Worm (Caenorhabditis elegans) whole organism, early embryonic: ENCODE data around the gene lsm-4.

Experiments used
- B0310.2 ChIP-seq: sonication (generic microtip); optimal IDR thresholded peaks from 2 replicates; lab custom pipeline; 2016; ENCODE audit warnings: mild to moderate bottlenecking, missing genetic modification characterization, missing compliant biosample characterization
- F13C5.2 ChIP-seq: sonication (generic microtip); optimal IDR thresholded peaks from 2 replicates; lab custom pipeline; 2017; ENCODE audit warnings: mild to moderate bottlenecking, missing genetic modification characterization, inconsistent platforms, missing compliant biosample characterization
- aly-1 ChIP-seq: sonication (generic microtip); optimal IDR thresholded peaks from 2 replicates; lab custom pipeline; 2016; ENCODE audit warnings: missing genetic modification characterization, missing compliant biosample characterization
- ama-1 ChIP-seq: fragments of 150-350 bp; optimal IDR thresholded peaks from 2 replicates; lab custom pipeline; 2014
- ceh-13 ChIP-seq: fragments of 200-800 bp; sonication (Bioruptor generic); optimal IDR thresholded peaks from 2 replicates; lab custom pipeline; 2018; ENCODE audit warnings: mild to moderate bottlenecking, missing genetic modification characterization, missing compliant biosample characterization
- ceh-36 ChIP-seq: sonication (generic microtip); optimal IDR thresholded peaks from 2 replicates; lab custom pipeline; 2016; ENCODE audit warnings: missing genetic modification characterization, inconsistent platforms, missing compliant biosample characterization
- ets-7 ChIP-seq: sonication (generic microtip); optimal IDR thresholded peaks from 2 replicates; lab custom pipeline; 2016; ENCODE audit warnings: missing genotype, missing genetic modification characterization, missing compliant biosample characterization
- flt-1 ChIP-seq: fragments of 200-800 bp; sonication (Bioruptor generic); IDR thresholded peaks from 2 replicates; pipeline ENCODE4 v1.3.6; 2022; ENCODE audit warnings: missing genetic modification characterization, missing compliant biosample characterization
- hmbx-1 ChIP-seq: sonication (generic microtip); optimal IDR thresholded peaks from 2 replicates; lab custom pipeline; 2016; ENCODE audit warnings: mild to moderate bottlenecking, missing genetic modification characterization, missing compliant biosample characterization
- hmg-4 ChIP-seq: fragments of 200-800 bp; sonication (Bioruptor generic); optimal IDR thresholded peaks from 2 replicates; lab custom pipeline; 2018; ENCODE audit warnings: mild to moderate bottlenecking, missing genetic modification characterization, missing compliant biosample characterization
- hnd-1 ChIP-seq: sonication (generic microtip); optimal IDR thresholded peaks from 2 replicates; lab custom pipeline; 2016; ENCODE audit warnings: missing genetic modification characterization, missing compliant biosample characterization
- pes-1 ChIP-seq: fragments of 200-800 bp; sonication (Bioruptor generic); IDR thresholded peaks from 2 replicates; pipeline ENCODE4 v1.3.6; 2022; ENCODE audit warnings: missing genetic modification reagents, missing genetic modification characterization, missing compliant biosample characterization
- scrt-1 ChIP-seq: fragments of 200-800 bp; sonication (Bioruptor generic); IDR thresholded peaks from 2 replicates; pipeline ENCODE4 v1.3.6; 2022; ENCODE audit warnings: missing genetic modification characterization, missing compliant biosample characterization
- sea-1 ChIP-seq: fragments of 200-800 bp; sonication (Bioruptor generic); conservative IDR thresholded peaks from 2 replicates; pipeline ENCODE4 v1.3.6; 2022; ENCODE audit warnings: missing genetic modification characterization, missing compliant biosample characterization
- tbx-11 ChIP-seq: fragments of 200-800 bp; sonication (Bioruptor generic); IDR thresholded peaks from 2 replicates; pipeline ENCODE4 v1.3.6; 2022; ENCODE audit warnings: missing genetic modification characterization, missing compliant biosample characterization
- tbx-37 ChIP-seq: fragments of 200-800 bp; sonication (Bioruptor generic); conservative IDR thresholded peaks from 2 replicates; pipeline ENCODE4 v1.3.6; 2022; ENCODE audit warnings: missing genetic modification reagents, missing genetic modification characterization, missing compliant biosample characterization
- tra-4 ChIP-seq: sonication (generic microtip); optimal IDR thresholded peaks from 2 replicates; lab custom pipeline; 2017; ENCODE audit warnings: missing genetic modification characterization, missing compliant biosample characterization

The lsm-4 gene

DNA sequence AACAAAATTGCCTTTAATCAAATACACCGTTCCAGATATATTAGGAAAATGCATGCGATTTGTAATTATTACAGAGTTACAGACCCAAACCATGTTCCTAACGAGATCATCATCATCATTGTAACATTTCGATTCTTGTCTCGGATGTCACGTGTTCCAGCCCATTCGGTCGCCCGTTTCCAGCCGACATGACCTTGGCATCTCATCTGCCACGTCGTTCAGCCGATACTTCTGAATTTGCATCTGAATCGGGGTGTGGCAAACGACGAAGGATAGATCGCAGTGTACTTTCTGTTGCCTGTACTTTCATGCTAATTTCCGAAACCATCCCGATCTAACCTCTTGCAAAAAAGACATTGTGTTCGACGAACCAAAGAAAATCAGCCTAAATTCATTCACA, 13.3 kb downstream of the lsm-4 start:
- no peak for TF ChIP-seq tbx-11 (GFP tag; lab: Robert Waterston, UW)
- no peak for TF ChIP-seq sea-1
- TF ChIP-seq tra-4 (tag; lab: Kevin White, UChicago), result no peak
- no peak for TF ChIP-seq ets-7 (tag; lab: Kevin White, UChicago)
- no peak for TF ChIP-seq aly-1 (tag; lab: Kevin White, UChicago)
- TF ChIP-seq scrt-1 (GFP tag; lab: Robert Waterston, UW), result no peak

DNA sequence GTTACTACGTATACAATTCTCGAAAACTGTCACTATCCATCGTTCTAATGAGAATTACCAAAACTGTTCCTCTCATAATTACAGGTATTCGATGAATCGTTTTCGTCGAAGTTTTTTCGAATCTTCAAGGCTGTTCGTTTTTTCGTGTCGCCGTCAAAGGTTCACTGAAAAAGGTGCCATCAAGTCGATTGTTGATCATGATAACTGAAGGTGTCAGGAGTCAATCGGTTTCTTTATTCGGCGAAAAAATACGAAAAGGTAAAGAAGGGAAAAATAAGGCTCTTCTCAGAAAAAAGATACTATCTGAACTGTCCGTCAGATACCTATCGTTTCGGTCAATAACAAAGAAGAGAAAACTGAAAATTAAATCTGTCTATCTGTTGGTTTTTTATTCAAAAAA, 14.2 kb downstream of the lsm-4 start:
- no peak for TF ChIP-seq hmg-4 (GFP tag; lab: Kevin White, UChicago)
- no peak for TF ChIP-seq sea-1
- no peak for TF ChIP-seq tbx-37 (GFP tag; lab: Robert Waterston, UW)
- TF ChIP-seq tra-4 (tag; lab: Kevin White, UChicago), result no peak
- TF ChIP-seq ceh-13 (GFP tag; lab: Kevin White, UChicago), result no peak
- TF ChIP-seq ets-7 (tag; lab: Kevin White, UChicago), result no peak
- TF ChIP-seq hmbx-1 (tag; lab: Kevin White, UChicago), result no peak
- no peak for TF ChIP-seq ama-1 (lab: Kevin White, UChicago)
- no peak for TF ChIP-seq B0310.2 (tag; lab: Kevin White, UChicago)
- no peak for TF ChIP-seq pes-1 (GFP tag; lab: Robert Waterston, UW)
- no peak for TF ChIP-seq ceh-36 (tag; lab: Kevin White, UChicago)
- no peak for TF ChIP-seq scrt-1 (GFP tag; lab: Robert Waterston, UW)
- TF ChIP-seq hnd-1 (tag; lab: Kevin White, UChicago), result no peak
- TF ChIP-seq flt-1 (GFP tag; lab: Robert Waterston, UW), result no peak
- TF ChIP-seq F13C5.2 (tag; lab: Kevin White, UChicago), result no peak
- no peak for TF ChIP-seq aly-1 (tag; lab: Kevin White, UChicago)
- no peak for TF ChIP-seq tbx-11 (GFP tag; lab: Robert Waterston, UW)

DNA sequence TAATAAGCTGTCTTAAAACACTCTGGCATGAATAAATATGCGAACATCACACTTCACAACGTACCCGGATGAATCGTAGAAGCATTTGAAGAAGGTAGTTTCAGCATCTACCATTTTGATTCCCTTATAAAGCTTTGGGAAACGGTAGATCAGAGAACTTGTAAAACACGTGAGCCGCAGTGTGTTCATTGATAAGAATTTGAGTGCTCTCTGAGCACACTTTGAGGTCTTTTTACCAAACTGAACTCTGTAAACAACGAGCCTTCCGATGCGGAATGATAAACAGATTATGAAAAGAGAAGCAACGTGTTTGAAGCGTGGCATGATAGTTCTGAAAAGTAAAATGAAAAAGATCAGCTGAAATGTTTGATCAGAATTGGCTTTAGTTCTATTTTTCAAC, 14.7 kb downstream of the lsm-4 start, which contains the start of gene aqp-1:
Gene aqp-1, minus strand, starts transcription at position 102 of the 400 bp plus-strand sequence.
- TF ChIP-seq ceh-13 (GFP tag; lab: Kevin White, UChicago) (no peak), B0310.2 (tag; lab: Kevin White, UChicago) (no peak), hmg-4 (GFP tag; lab: Kevin White, UChicago) (no peak), ceh-36 (tag; lab: Kevin White, UChicago) (no peak), flt-1 (GFP tag; lab: Robert Waterston, UW) (no peak), tra-4 (tag; lab: Kevin White, UChicago) (no peak), ets-7 (tag; lab: Kevin White, UChicago) (no peak), tbx-37 (GFP tag; lab: Robert Waterston, UW) (no peak)

DNA sequence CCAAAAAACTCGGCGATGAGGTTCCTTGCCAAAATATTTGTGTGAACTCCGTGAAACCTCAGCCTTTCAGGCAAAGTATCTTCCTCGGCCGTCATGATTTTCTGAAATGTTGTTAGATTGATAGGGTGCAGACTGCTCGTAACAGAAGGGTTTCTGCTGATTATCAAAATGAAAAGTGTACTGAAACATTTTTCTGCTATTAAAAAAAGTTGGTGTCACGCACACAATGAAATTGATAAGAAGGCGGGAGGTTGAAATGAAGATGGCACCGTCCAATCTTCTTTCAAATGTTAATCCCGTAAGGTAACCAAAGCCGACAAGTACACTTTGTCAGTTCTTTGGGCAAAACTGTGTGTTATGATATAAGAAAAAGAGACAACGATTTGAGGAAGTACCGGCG, 16.0 kb downstream of the lsm-4 start:
- TF ChIP-seq tra-4 (tag; lab: Kevin White, UChicago), result no peak
- no peak for TF ChIP-seq tbx-37 (GFP tag; lab: Robert Waterston, UW)
- no peak for TF ChIP-seq F13C5.2 (tag; lab: Kevin White, UChicago)
- TF ChIP-seq ceh-13 (GFP tag; lab: Kevin White, UChicago), result no peak
- no peak for TF ChIP-seq pes-1 (GFP tag; lab: Robert Waterston, UW)
- no peak for TF ChIP-seq ceh-36 (tag; lab: Kevin White, UChicago)
- no peak for TF ChIP-seq sea-1
- no peak for TF ChIP-seq B0310.2 (tag; lab: Kevin White, UChicago)
- no peak for TF ChIP-seq aly-1 (tag; lab: Kevin White, UChicago)
- no peak for TF ChIP-seq hmbx-1 (tag; lab: Kevin White, UChicago)
- TF ChIP-seq hnd-1 (tag; lab: Kevin White, UChicago), result no peak
- no peak for TF ChIP-seq flt-1 (GFP tag; lab: Robert Waterston, UW)
- TF ChIP-seq tbx-11 (GFP tag; lab: Robert Waterston, UW), result no peak
- no peak for TF ChIP-seq ama-1 (lab: Kevin White, UChicago)
- no peak for TF ChIP-seq ets-7 (tag; lab: Kevin White, UChicago)
- TF ChIP-seq hmg-4 (GFP tag; lab: Kevin White, UChicago), result no peak
- no peak for TF ChIP-seq scrt-1 (GFP tag; lab: Robert Waterston, UW)

DNA sequence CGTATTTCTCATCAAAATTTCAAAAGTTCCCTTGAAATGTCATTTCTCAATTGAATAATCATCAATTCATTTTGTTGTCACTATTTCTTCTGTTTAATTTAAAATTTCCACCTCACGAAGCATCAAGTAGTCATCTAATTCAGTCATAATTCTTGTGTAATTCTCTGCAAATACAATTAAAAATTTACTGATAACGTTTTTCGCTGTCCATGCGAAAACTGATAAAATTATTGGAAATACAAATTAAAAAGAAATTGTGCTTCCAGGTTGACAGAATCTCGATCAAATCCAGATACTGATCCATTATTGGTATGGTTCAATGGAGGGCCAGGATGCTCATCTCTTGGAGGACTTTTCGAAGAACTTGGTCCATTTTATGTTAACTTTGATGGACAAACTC, 19.7 kb downstream of the lsm-4 start:
- TF ChIP-seq flt-1 (GFP tag; lab: Robert Waterston, UW), result no peak
- no peak for TF ChIP-seq F13C5.2 (tag; lab: Kevin White, UChicago)
- no peak for TF ChIP-seq pes-1 (GFP tag; lab: Robert Waterston, UW)
- no peak for TF ChIP-seq tra-4 (tag; lab: Kevin White, UChicago)
- no peak for TF ChIP-seq B0310.2 (tag; lab: Kevin White, UChicago)
- TF ChIP-seq ceh-13 (GFP tag; lab: Kevin White, UChicago), result no peak

DNA sequence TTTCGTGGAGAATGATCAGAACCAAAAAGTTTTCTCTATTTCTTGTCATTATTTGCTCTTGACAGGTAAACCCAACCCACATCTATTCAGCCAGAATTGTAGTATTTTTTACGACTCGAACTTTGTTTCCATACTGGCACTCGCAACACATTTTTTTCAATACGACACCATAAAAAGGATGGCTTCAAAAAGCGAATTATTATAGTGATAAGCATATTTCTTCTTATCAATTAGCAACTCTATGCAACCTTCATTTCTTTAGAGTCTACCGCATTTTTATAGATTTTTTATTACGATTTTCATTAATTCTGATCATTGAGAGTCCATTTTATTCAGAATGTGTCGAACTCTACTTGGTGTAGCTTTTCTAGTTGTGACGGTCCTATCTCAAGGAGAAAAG, 20.4 kb downstream of the lsm-4 start, which contains the start of gene ctsa-3.1:
Gene ctsa-3.1, plus strand, starts transcription at position 337 of the 400 bp plus-strand sequence.
- TF ChIP-seq tbx-37 (GFP tag; lab: Robert Waterston, UW) (no peak), ets-7 (tag; lab: Kevin White, UChicago) (no peak), ceh-36 (tag; lab: Kevin White, UChicago) (no peak), tra-4 (tag; lab: Kevin White, UChicago) (no peak), hmbx-1 (tag; lab: Kevin White, UChicago) (no peak), pes-1 (GFP tag; lab: Robert Waterston, UW) (no peak), sea-1 (no peak)

DNA sequence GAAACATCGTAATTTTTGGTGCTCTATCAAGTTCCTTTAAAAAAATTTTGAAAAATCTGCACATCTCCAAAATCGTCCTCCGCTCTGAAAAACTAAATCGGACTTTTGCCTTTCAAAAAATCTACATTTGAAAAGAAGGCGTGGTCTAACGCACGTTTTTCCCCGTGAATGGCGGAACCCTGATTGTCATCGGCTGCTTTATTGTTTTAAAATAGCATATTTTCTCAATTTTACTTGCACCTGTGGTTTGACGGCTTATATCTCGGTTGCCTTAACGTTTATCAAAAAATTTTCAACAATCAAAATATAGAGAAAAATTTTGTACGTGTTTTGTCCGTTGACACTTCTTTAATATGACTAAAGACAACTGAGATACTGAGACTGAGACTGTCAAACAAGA, 21.0 kb downstream of the lsm-4 start:
- TF ChIP-seq ama-1 (lab: Kevin White, UChicago), result no peak
- no peak for TF ChIP-seq F13C5.2 (tag; lab: Kevin White, UChicago)
- no peak for TF ChIP-seq hmbx-1 (tag; lab: Kevin White, UChicago)
- TF ChIP-seq scrt-1 (GFP tag; lab: Robert Waterston, UW), result no peak
- no peak for TF ChIP-seq ceh-13 (GFP tag; lab: Kevin White, UChicago)
- no peak for TF ChIP-seq tbx-11 (GFP tag; lab: Robert Waterston, UW)
- no peak for TF ChIP-seq ceh-36 (tag; lab: Kevin White, UChicago)
- TF ChIP-seq flt-1 (GFP tag; lab: Robert Waterston, UW), result no peak
- no peak for TF ChIP-seq ets-7 (tag; lab: Kevin White, UChicago)
- TF ChIP-seq tra-4 (tag; lab: Kevin White, UChicago), result no peak
- TF ChIP-seq sea-1, result no peak
- TF ChIP-seq B0310.2 (tag; lab: Kevin White, UChicago), result no peak
- TF ChIP-seq hnd-1 (tag; lab: Kevin White, UChicago), result no peak
- no peak for TF ChIP-seq pes-1 (GFP tag; lab: Robert Waterston, UW)
- no peak for TF ChIP-seq tbx-37 (GFP tag; lab: Robert Waterston, UW)
- no peak for TF ChIP-seq aly-1 (tag; lab: Kevin White, UChicago)
- no peak for TF ChIP-seq hmg-4 (GFP tag; lab: Kevin White, UChicago)
